Worm (Caenorhabditis elegans) whole organism, L1 larva: Measurements from ENCODE around the gene chk-1.

Experiments used
- C04F5.9 ChIP-seq: sonication (generic microtip); optimal IDR thresholded peaks from 2 replicates; lab custom pipeline; 2016; ENCODE audit warnings: missing genetic modification characterization, missing compliant biosample characterization
- C34B4.2 ChIP-seq: sonication (generic microtip); optimal IDR thresholded peaks from 2 replicates; lab custom pipeline; 2017; ENCODE audit warnings: mild to moderate bottlenecking, missing genetic modification characterization, missing compliant biosample characterization
- F16B12.6 ChIP-seq: fragments of 150-350 bp; optimal IDR thresholded peaks from 2 replicates; lab custom pipeline; 2014; ENCODE audit warnings: missing biosample characterization, missing genetic modification characterization
- Y116A8C.19 ChIP-seq: sonication (generic microtip); optimal IDR thresholded peaks from 2 replicates; lab custom pipeline; 2016; ENCODE audit warnings: missing compliant biosample characterization, missing genetic modification characterization, borderline replicate concordance
- aha-1 ChIP-seq: fragments of 150-350 bp; optimal IDR thresholded peaks from 2 replicates; lab custom pipeline; 2014; ENCODE audit warnings: missing biosample characterization, missing genetic modification characterization
- aly-2 ChIP-seq: fragments of 150-350 bp; optimal IDR thresholded peaks from 2 replicates; lab custom pipeline; 2014; ENCODE audit warnings: missing biosample characterization, missing genetic modification characterization
- blmp-1 ChIP-seq: fragments of 150-350 bp; optimal IDR thresholded peaks from 2 replicates; lab custom pipeline; 2014; ENCODE audit warnings: missing biosample characterization, missing genetic modification characterization
- ceh-63 ChIP-seq: fragments of 200-800 bp; sonication (Bioruptor generic); optimal IDR thresholded peaks from 2 replicates; lab custom pipeline; 2018; ENCODE audit warnings: mild to moderate bottlenecking, missing genetic modification characterization, missing compliant biosample characterization
- ceh-82 ChIP-seq, 3 experiments: fragments of 150-350 bp in 1 of 3; sonication (generic microtip) in 2 of 3; optimal IDR thresholded peaks; 2 replicates each; lab custom pipeline; 2014 to 2017; ENCODE audit warnings: missing biosample characterization in 3 of 3, missing genetic modification characterization in 3 of 3
- ceh-88 ChIP-seq: fragments of 200-800 bp; sonication (Bioruptor generic); IDR thresholded peaks from 2 replicates; pipeline ENCODE4 v1.3.6; 2022; ENCODE audit warnings: missing genetic modification characterization, missing compliant biosample characterization
- ceh-90 ChIP-seq: sonication (generic microtip); optimal IDR thresholded peaks from 2 replicates; lab custom pipeline; 2016; ENCODE audit warnings: missing genetic modification characterization, missing compliant biosample characterization
- ces-1 ChIP-seq: fragments of 150-350 bp; optimal IDR thresholded peaks from 2 replicates; lab custom pipeline; 2014; ENCODE audit warnings: missing biosample characterization, missing genetic modification reagents, missing genetic modification characterization
- dpl-1 ChIP-seq, 3 experiments: fragments of 150-350 bp in 2 of 3; sonication (generic microtip) in 1 of 3; optimal IDR thresholded peaks; 2 replicates each; lab custom pipeline; 2014 to 2017; ENCODE audit warnings: missing biosample characterization in 3 of 3, missing genetic modification characterization in 3 of 3, missing genetic modification reagents in 3 of 3
- efl-1 ChIP-seq, 4 experiments: fragments of 150-350 bp; optimal IDR thresholded peaks in 3 of 4; peaks in 1 of 4; 1 replicate in 1 of 4; 2 replicates in 3 of 4; lab custom pipeline; 2014; ENCODE audit warnings: missing biosample characterization in 2 of 4, missing genetic modification characterization in 2 of 4, missing genetic modification reagents in 2 of 4
- efl-3 ChIP-seq: fragments of 200-800 bp; sonication (Bioruptor generic); optimal IDR thresholded peaks from 2 replicates; lab custom pipeline; 2018; ENCODE audit warnings: mild to moderate bottlenecking, missing genetic modification characterization, missing compliant biosample characterization
- egl-13 ChIP-seq: sonication (generic microtip); optimal IDR thresholded peaks from 2 replicates; lab custom pipeline; 2016; ENCODE audit warnings: missing genotype, missing genetic modification reagents, missing genetic modification characterization, missing compliant biosample characterization
- egl-27 ChIP-seq, 2 experiments: fragments of 150-350 bp in 1 of 2; sonication (generic microtip); optimal IDR thresholded peaks; 3 replicates each; lab custom pipeline; 2017 to 2018; ENCODE audit warnings: missing biosample characterization in 2 of 2, missing genetic modification characterization in 2 of 2, missing genetic modification reagents in 2 of 2
- elt-3 ChIP-seq, 6 experiments: fragments of 150-350 bp in 1 of 6; sonication (generic microtip); optimal IDR thresholded peaks; 2 replicates each; lab custom pipeline; 2017 to 2018; ENCODE audit warnings: missing biosample characterization in 6 of 6, missing genetic modification characterization in 6 of 6, inconsistent platforms in 1 of 6
- fkh-10 ChIP-seq: sonication (generic microtip); optimal IDR thresholded peaks from 2 replicates; lab custom pipeline; 2017; ENCODE audit warnings: missing biosample characterization, missing genetic modification reagents, missing genetic modification characterization
- fkh-4 ChIP-seq: sonication (generic microtip); optimal IDR thresholded peaks from 2 replicates; lab custom pipeline; 2016; ENCODE audit warnings: missing compliant biosample characterization, missing genetic modification characterization, borderline replicate concordance
- fkh-8 ChIP-seq: sonication (generic microtip); optimal IDR thresholded peaks from 2 replicates; lab custom pipeline; 2016; ENCODE audit warnings: mild to moderate bottlenecking, missing genetic modification characterization, missing compliant biosample characterization
- hlh-4 ChIP-seq: sonication (generic microtip); optimal IDR thresholded peaks from 2 replicates; lab custom pipeline; 2016; ENCODE audit warnings: mild to moderate bottlenecking, missing genetic modification characterization, missing compliant biosample characterization
- hpl-2 ChIP-seq: fragments of 150-350 bp; optimal IDR thresholded peaks from 2 replicates; lab custom pipeline; 2014; ENCODE audit warnings: missing biosample characterization, missing genetic modification reagents, missing genetic modification characterization
- jun-1 ChIP-seq: fragments of 150-350 bp; optimal IDR thresholded peaks from 2 replicates; lab custom pipeline; 2014; ENCODE audit warnings: missing biosample characterization, missing genetic modification reagents, missing genetic modification characterization
- lin-13 ChIP-seq: fragments of 150-350 bp; optimal IDR thresholded peaks from 2 replicates; lab custom pipeline; 2014; ENCODE audit warnings: missing biosample characterization, missing genetic modification reagents, missing genetic modification characterization
- lin-15B ChIP-seq: fragments of 150-350 bp; sonication (generic microtip); optimal IDR thresholded peaks from 3 replicates; lab custom pipeline; 2014; ENCODE audit warnings: missing biosample characterization, missing genetic modification characterization
- lin-35 ChIP-seq, 2 experiments: fragments of 150-350 bp; optimal IDR thresholded peaks; 2 replicates each; lab custom pipeline; 2014; ENCODE audit warnings: missing biosample characterization in 2 of 2, missing genetic modification characterization in 2 of 2, missing genetic modification reagents in 2 of 2
- lin-39 ChIP-seq: fragments of 150-350 bp; optimal IDR thresholded peaks from 2 replicates; lab custom pipeline; 2014; ENCODE audit warnings: missing biosample characterization, missing genetic modification reagents, missing genetic modification characterization
- mab-9 ChIP-seq: fragments of 200-800 bp; sonication (Bioruptor generic); IDR thresholded peaks from 2 replicates; pipeline ENCODE4 v1.3.6; 2022; ENCODE audit warnings: missing genetic modification reagents, missing genetic modification characterization, missing compliant biosample characterization
- mdl-1 ChIP-seq, 2 experiments: fragments of 150-350 bp; optimal IDR thresholded peaks; 2 replicates each; lab custom pipeline; 2014 to 2017; ENCODE audit warnings: missing biosample characterization in 2 of 2, missing genetic modification characterization in 2 of 2, inconsistent platforms in 1 of 2
- nhr-11 ChIP-seq: fragments of 150-350 bp; optimal IDR thresholded peaks from 2 replicates; lab custom pipeline; 2014; ENCODE audit warnings: missing biosample characterization, missing genetic modification characterization
- nhr-12 ChIP-seq: sonication (generic microtip); optimal IDR thresholded peaks from 2 replicates; lab custom pipeline; 2017; ENCODE audit warnings: missing biosample characterization, missing genetic modification characterization
- nhr-19 ChIP-seq: fragments of 200-800 bp; sonication (Bioruptor generic); conservative IDR thresholded peaks from 2 replicates; pipeline ENCODE4 v1.3.6; 2022; ENCODE audit warnings: missing genetic modification characterization, missing compliant biosample characterization
- nhr-237 ChIP-seq: fragments of 150-350 bp; optimal IDR thresholded peaks from 2 replicates; lab custom pipeline; 2014; ENCODE audit warnings: missing biosample characterization, missing genetic modification characterization
- nhr-28 ChIP-seq: fragments of 150-350 bp; optimal IDR thresholded peaks from 2 replicates; lab custom pipeline; 2014; ENCODE audit warnings: missing biosample characterization, missing genetic modification characterization
- nhr-47 ChIP-seq: sonication (generic microtip); optimal IDR thresholded peaks from 2 replicates; lab custom pipeline; 2016; ENCODE audit warnings: mild to moderate bottlenecking, missing genetic modification characterization, moderate library complexity, missing compliant biosample characterization
- nhr-76 ChIP-seq: sonication (generic microtip); optimal IDR thresholded peaks from 2 replicates; lab custom pipeline; 2017; ENCODE audit warnings: missing biosample characterization, missing genetic modification characterization
- nhr-77 ChIP-seq: fragments of 150-350 bp; optimal IDR thresholded peaks from 2 replicates; lab custom pipeline; 2014; ENCODE audit warnings: missing biosample characterization, missing genetic modification characterization
- nhr-90 ChIP-seq: sonication (generic microtip); optimal IDR thresholded peaks from 2 replicates; lab custom pipeline; 2016; ENCODE audit warnings: mild to moderate bottlenecking, missing genetic modification characterization, missing compliant biosample characterization; ENCODE audit not compliant: poor library complexity
- pax-3 ChIP-seq: fragments of 200-800 bp; sonication (Bioruptor generic); optimal IDR thresholded peaks from 2 replicates; lab custom pipeline; 2018; ENCODE audit warnings: mild to moderate bottlenecking, missing genetic modification characterization, moderate library complexity, missing compliant biosample characterization
- rnt-1 ChIP-seq: sonication (generic microtip); optimal IDR thresholded peaks from 2 replicates; lab custom pipeline; 2016; ENCODE audit warnings: mild to moderate bottlenecking, missing genetic modification characterization, moderate library complexity, missing compliant biosample characterization
- snpc-4 ChIP-seq: fragments of 150-350 bp; optimal IDR thresholded peaks from 2 replicates; lab custom pipeline; 2014; ENCODE audit warnings: missing biosample characterization, missing genetic modification characterization
- snu-23 ChIP-seq: sonication (generic microtip); optimal IDR thresholded peaks from 2 replicates; lab custom pipeline; 2016; ENCODE audit warnings: missing genetic modification characterization, missing compliant biosample characterization
- sox-4 ChIP-seq: sonication (generic microtip); optimal IDR thresholded peaks from 2 replicates; lab custom pipeline; 2016; ENCODE audit warnings: missing genetic modification characterization, missing compliant biosample characterization
- sptf-1 ChIP-seq: fragments of 150-350 bp; optimal IDR thresholded peaks from 2 replicates; lab custom pipeline; 2014; ENCODE audit warnings: missing biosample characterization, missing genetic modification characterization
- tbx-2 ChIP-seq: sonication (generic microtip); optimal IDR thresholded peaks from 2 replicates; lab custom pipeline; 2016; ENCODE audit warnings: missing genetic modification characterization, missing compliant biosample characterization
- unc-130 ChIP-seq: fragments of 150-350 bp; optimal IDR thresholded peaks from 2 replicates; lab custom pipeline; 2017; ENCODE audit warnings: missing biosample characterization, missing genetic modification characterization, inconsistent platforms
- unc-86 ChIP-seq: sonication (generic microtip); optimal IDR thresholded peaks from 2 replicates; lab custom pipeline; 2016; ENCODE audit warnings: missing genetic modification characterization, missing compliant biosample characterization
- unc-98 ChIP-seq: fragments of 200-800 bp; sonication (Bioruptor generic); IDR thresholded peaks from 2 replicates; pipeline ENCODE4 v1.3.6; 2022; ENCODE audit warnings: missing genetic modification characterization, missing compliant biosample characterization
- vab-15 ChIP-seq: sonication (generic microtip); optimal IDR thresholded peaks from 2 replicates; lab custom pipeline; 2017; ENCODE audit warnings: missing genotype, mild to moderate bottlenecking, missing genetic modification characterization, missing compliant biosample characterization
- xbp-1 ChIP-seq: sonication (generic microtip); optimal IDR thresholded peaks from 2 replicates; lab custom pipeline; 2016; ENCODE audit warnings: missing genetic modification characterization, missing compliant biosample characterization
- zag-1 ChIP-seq: fragments of 150-350 bp; optimal IDR thresholded peaks from 2 replicates; lab custom pipeline; 2014; ENCODE audit warnings: missing biosample characterization, missing genetic modification characterization
- zip-4 ChIP-seq: fragments of 200-800 bp; sonication (Bioruptor generic); optimal IDR thresholded peaks from 2 replicates; lab custom pipeline; 2018; ENCODE audit warnings: mild to moderate bottlenecking, missing genetic modification characterization, moderate library complexity, missing compliant biosample characterization

chk-1 gene

ce11 chrV:3717751-3718150 is 41.5 kb downstream of the chk-1 start (continued):
- TF ChIP-seq pax-3 (tag; lab: Kevin White, UChicago) (no peak), nhr-11 (no peak), lin-35 (GFP tag; optimal IDR thresholded peaks at IDR 0.05; lab: Kevin White, UChicago) (peak in 1 of 2 experiments; percentile 39), efl-1 (optimal IDR thresholded peaks at IDR 0.05; lab: Kevin White, UChicago) (peak; percentile 26 to 37), efl-1 (GFP tag; optimal IDR thresholded peaks at IDR 0.05 in 1 of 2; lab: Kevin White, UChicago) (no peak), fkh-4 (tag; lab: Kevin White, UChicago) (no peak), mab-9 (GFP tag; lab: Robert Waterston, UW) (0 out of 2 replicates have a peak, but pooled peaks have one; percentile 9), lin-39 (no peak), lin-13 (GFP tag; lab: Kevin White, UChicago) (peak; percentile 31), nhr-77 (tag; lab: Kevin White, UChicago) (no peak), nhr-76 (no peak), nhr-90 (tag; lab: Kevin White, UChicago) (no peak), ceh-90 (tag; lab: Kevin White, UChicago) (no peak), unc-130 (tag; lab: Kevin White, UChicago) (no peak), nhr-28 (no peak), snu-23 (GFP tag; lab: Kevin White, UChicago) (peak; percentile 57), snpc-4 (tag; lab: Kevin White, UChicago) (peak; percentile 12), efl-3 (GFP tag; lab: Kevin White, UChicago) (no peak), nhr-19 (peak; percentile 26), unc-98 (GFP tag; lab: Robert Waterston, UW) (no peak), egl-13 (tag; lab: Kevin White, UChicago) (peak; percentile 36), xbp-1 (tag; lab: Kevin White, UChicago) (peak; percentile 40), unc-86 (peak; percentile 77), F16B12.6 (tag; lab: Kevin White, UChicago) (no peak), nhr-237 (no peak), ces-1 (GFP tag; lab: Kevin White, UChicago) (no peak), zip-4 (no peak), C34B4.2 (tag; lab: Kevin White, UChicago) (no peak), tbx-2 (tag; lab: Kevin White, UChicago) (peak; percentile 48), nhr-47 (tag; lab: Kevin White, UChicago) (peak; percentile 64), C04F5.9 (tag; lab: Kevin White, UChicago) (no peak), zag-1 (tag; lab: Kevin White, UChicago) (no peak), blmp-1 (tag; lab: Kevin White, UChicago) (no peak), hlh-4 (tag; lab: Kevin White, UChicago) (no peak), egl-27 (tag; optimal IDR thresholded peaks at IDR 0.05; lab: Kevin White, UChicago) (no peak), aha-1 (tag; lab: Kevin White, UChicago) (no peak), ceh-82 (tag; optimal IDR thresholded peaks at IDR 0.05; lab: Kevin White, UChicago) (peak in 2 of 3 experiments; percentile 36 to 65), aly-2 (tag; lab: Kevin White, UChicago) (no peak), ceh-88 (GFP tag; lab: Robert Waterston, UW) (no peak), vab-15 (tag; lab: Kevin White, UChicago) (no peak), elt-3 (tag; optimal IDR thresholded peaks at IDR 0.05; lab: Kevin White, UChicago) (no peak), lin-15B (tag; lab: Kevin White, UChicago) (no peak), fkh-8 (peak; percentile 88), mdl-1 (tag; optimal IDR thresholded peaks at IDR 0.05; lab: Kevin White, UChicago) (no peak), jun-1 (tag; lab: Kevin White, UChicago) (no peak), ceh-63 (no peak), sptf-1 (no peak), hpl-2 (no peak), dpl-1 (GFP tag; optimal IDR thresholded peaks at IDR 0.05; lab: Kevin White, UChicago) (peak in 1 of 3 experiments; percentile 20), rnt-1 (tag; lab: Kevin White, UChicago) (no peak), fkh-10 (GFP tag; lab: Kevin White, UChicago) (peak; percentile 88), nhr-12 (no peak), sox-4 (peak; percentile 10), Y116A8C.19 (tag; lab: Kevin White, UChicago) (no peak)
